Fruit fly (Drosophila melanogaster) whole organism, embryonic: ENCODE results near the gene Nse1.

Experiments
- Abd-B ChIP-seq: fragments of 200-800 bp; sonication (Bioruptor generic); optimal IDR thresholded peaks from 2 replicates; lab custom pipeline; 2018; ENCODE audit warnings: missing biosample characterization, mild to moderate bottlenecking, missing genetic modification characterization, moderate library complexity
- Bgb ChIP-seq: fragments of 200-800 bp; sonication (Bioruptor generic); IDR thresholded peaks from 2 replicates; pipeline ENCODE4 v1.3.6; 2022; ENCODE audit warnings: missing biosample characterization, missing genetic modification characterization; ENCODE audit not compliant: partially characterized antibody
- CG10274 ChIP-seq: fragments of 200-800 bp; sonication (Bioruptor generic); optimal IDR thresholded peaks from 3 replicates; lab custom pipeline; 2017; ENCODE audit warnings: missing biosample characterization, mild to moderate bottlenecking, missing genetic modification characterization
- CG10543 ChIP-seq: fragments of 200-800 bp; sonication (Bioruptor generic); optimal IDR thresholded peaks from 3 replicates; lab custom pipeline; 2017; ENCODE audit warnings: missing biosample characterization, mild to moderate bottlenecking, missing genetic modification characterization, moderate library complexity
- CG11247 ChIP-seq: fragments of 200-800 bp; sonication (Bioruptor generic); IDR thresholded peaks from 2 replicates; pipeline ENCODE4 v1.3.6; 2022; ENCODE audit warnings: missing biosample characterization, missing genetic modification characterization
- CG12769 ChIP-seq: fragments of 200-800 bp; sonication (Bioruptor generic); optimal IDR thresholded peaks from 2 replicates; lab custom pipeline; 2019; ENCODE audit warnings: missing biosample characterization, mild to moderate bottlenecking, missing genetic modification characterization, moderate library complexity
- CG13894 ChIP-seq: fragments of 200-800 bp; sonication (Bioruptor generic); optimal IDR thresholded peaks from 3 replicates; lab custom pipeline; 2018; ENCODE audit warnings: missing biosample characterization, mild to moderate bottlenecking, missing genetic modification characterization, moderate library complexity
- CG14441 ChIP-seq: fragments of 200-800 bp; sonication (Bioruptor generic); IDR thresholded peaks from 2 replicates; pipeline ENCODE4 v1.3.6; 2022; ENCODE audit warnings: missing biosample characterization, missing genetic modification characterization
- CG15479 ChIP-seq: fragments of 200-800 bp; sonication (Bioruptor generic); optimal IDR thresholded peaks from 3 replicates; lab custom pipeline; 2019; ENCODE audit warnings: missing biosample characterization, mild to moderate bottlenecking, missing genetic modification characterization, moderate library complexity
- CG15696 ChIP-seq: fragments of 200-800 bp; sonication (Bioruptor generic); optimal IDR thresholded peaks from 2 replicates; lab custom pipeline; 2019; ENCODE audit warnings: missing biosample characterization, mild to moderate bottlenecking, missing genetic modification characterization, moderate library complexity
- CG17385 ChIP-seq: fragments of 200-800 bp; sonication (Bioruptor generic); optimal IDR thresholded peaks from 3 replicates; lab custom pipeline; 2018; ENCODE audit warnings: missing biosample characterization, mild to moderate bottlenecking, missing genetic modification characterization
- CG2199 ChIP-seq: fragments of 200-800 bp; sonication (Bioruptor generic); IDR thresholded peaks from 3 replicates; pipeline ENCODE4 v1.3.6; 2022; ENCODE audit warnings: missing biosample characterization, missing genetic modification characterization
- CG32772 ChIP-seq: fragments of 200-800 bp; sonication (Bioruptor generic); IDR thresholded peaks from 2 replicates; pipeline ENCODE4 v1.3.6; 2022; ENCODE audit warnings: missing biosample characterization, missing genetic modification characterization
- CG4360 ChIP-seq: fragments of 200-800 bp; sonication (Bioruptor generic); IDR thresholded peaks from 2 replicates; pipeline ENCODE4 v1.3.6; 2022; ENCODE audit warnings: missing biosample characterization, missing genetic modification characterization
- CG6175 ChIP-seq: fragments of 200-800 bp; sonication (Bioruptor generic); IDR thresholded peaks from 3 replicates; pipeline ENCODE4 v1.3.6; 2022; ENCODE audit warnings: missing biosample characterization, missing genetic modification characterization
- CG6791 ChIP-seq: fragments of 200-800 bp; sonication (Bioruptor generic); IDR thresholded peaks from 3 replicates; pipeline ENCODE4 v1.3.6; 2022; ENCODE audit warnings: missing biosample characterization, missing genetic modification characterization; ENCODE audit not compliant: partially characterized antibody
- CG6854 ChIP-seq: fragments of 200-800 bp; sonication (Bioruptor generic); optimal IDR thresholded peaks from 3 replicates; lab custom pipeline; 2017; ENCODE audit warnings: missing biosample characterization, mild to moderate bottlenecking, missing genetic modification characterization
- CG7271 ChIP-seq: fragments of 200-800 bp; sonication (Bioruptor generic); optimal IDR thresholded peaks from 2 replicates; lab custom pipeline; 2018; ENCODE audit warnings: missing biosample characterization, mild to moderate bottlenecking, missing genetic modification characterization, moderate library complexity
- CG8388 ChIP-seq: fragments of 200-800 bp; sonication (Bioruptor generic); optimal IDR thresholded peaks from 2 replicates; lab custom pipeline; 2019; ENCODE audit warnings: missing biosample characterization, mild to moderate bottlenecking, missing genetic modification characterization, moderate library complexity
- CHES-1-like ChIP-seq: fragments of 200-800 bp; sonication (Bioruptor generic); optimal IDR thresholded peaks from 2 replicates; lab custom pipeline; 2016; ENCODE audit warnings: missing biosample characterization, missing genetic modification characterization
- CTCF ChIP-seq: fragments of 200-800 bp; sonication (Bioruptor generic); optimal IDR thresholded peaks from 2 replicates; lab custom pipeline; 2017; ENCODE audit warnings: missing biosample characterization, mild to moderate bottlenecking, missing genetic modification characterization, moderate library complexity
- H2.0 ChIP-seq: fragments of 200-800 bp; sonication (Bioruptor generic); IDR thresholded peaks from 2 replicates; pipeline ENCODE4 v1.3.6; 2022; ENCODE audit warnings: missing biosample characterization, missing genetic modification characterization
- HHEX ChIP-seq: fragments of 200-800 bp; sonication (Bioruptor generic); optimal IDR thresholded peaks from 3 replicates; lab custom pipeline; 2017; ENCODE audit warnings: missing biosample characterization, mild to moderate bottlenecking, missing genetic modification characterization, missing genetic modification reagents
- Hand ChIP-seq: fragments of 200-800 bp; sonication (Bioruptor generic); optimal IDR thresholded peaks from 2 replicates; lab custom pipeline; 2017; ENCODE audit warnings: mild to moderate bottlenecking, missing biosample characterization, missing genetic modification reagents, missing genetic modification characterization
- Hr78 ChIP-seq, 2 experiments: fragments of 200-800 bp in 1 of 2; fragments of >200 bp in 1 of 2; sonication (Bioruptor generic) in 1 of 2; optimal IDR thresholded peaks; 2 replicates each; lab custom pipeline; 2017 to 2019; ENCODE audit warnings: missing biosample characterization in 2 of 2, missing genetic modification characterization in 2 of 2, mild to moderate bottlenecking in 1 of 2, moderate library complexity in 1 of 2
- Sin3A ChIP-seq: fragments of >200 bp; optimal IDR thresholded peaks from 2 replicates; lab custom pipeline; 2018
- Spps ChIP-seq: fragments of 200-800 bp; sonication (Bioruptor generic); optimal IDR thresholded peaks from 2 replicates; lab custom pipeline; 2018; ENCODE audit warnings: missing biosample characterization, mild to moderate bottlenecking, missing genetic modification characterization
- TFAM ChIP-seq: fragments of 200-800 bp; sonication (Bioruptor generic); optimal IDR thresholded peaks from 2 replicates; lab custom pipeline; 2017; ENCODE audit warnings: missing biosample characterization, missing genetic modification characterization, inconsistent platforms
- ab ChIP-seq: fragments of 200-800 bp; sonication (Bioruptor generic); optimal IDR thresholded peaks from 2 replicates; lab custom pipeline; 2016; ENCODE audit warnings: missing biosample characterization, missing genetic modification characterization
- cato ChIP-seq: fragments of 200-800 bp; sonication (Bioruptor generic); optimal IDR thresholded peaks from 2 replicates; lab custom pipeline; 2016; ENCODE audit warnings: missing biosample characterization, missing genetic modification characterization, borderline replicate concordance
- danr ChIP-seq: fragments of 200-800 bp; sonication (Bioruptor generic); IDR thresholded peaks from 2 replicates; pipeline ENCODE4 v1.3.6; 2022; ENCODE audit warnings: missing biosample characterization, missing genetic modification characterization
- en ChIP-seq: fragments of 200-800 bp; sonication (Bioruptor generic); optimal IDR thresholded peaks from 2 replicates; lab custom pipeline; 2016; ENCODE audit warnings: missing biosample characterization, missing genetic modification characterization
- esg ChIP-seq: fragments of 200-800 bp; sonication (Bioruptor generic); conservative IDR thresholded peaks from 2 replicates; pipeline ENCODE4 v1.3.6; 2022; ENCODE audit warnings: missing biosample characterization, missing genetic modification characterization
- eyg ChIP-seq: fragments of 200-800 bp; sonication (Bioruptor generic); optimal IDR thresholded peaks from 3 replicates; lab custom pipeline; 2016; ENCODE audit warnings: missing biosample characterization, missing genetic modification characterization
- fd3F ChIP-seq: fragments of 200-800 bp; sonication (Bioruptor generic); optimal IDR thresholded peaks from 2 replicates; lab custom pipeline; 2018; ENCODE audit warnings: missing biosample characterization, mild to moderate bottlenecking, missing genetic modification characterization, moderate library complexity
- insv ChIP-seq, 2 experiments: fragments of 200-800 bp; sonication (Bioruptor generic); optimal IDR thresholded peaks; 3 replicates each; lab custom pipeline; 2016 to 2018; ENCODE audit warnings: missing biosample characterization in 2 of 2, missing genetic modification characterization in 2 of 2
- jigr1 ChIP-seq: fragments of 200-800 bp; sonication (Bioruptor generic); IDR thresholded peaks from 3 replicates; pipeline ENCODE4 v1.3.6; 2022; ENCODE audit warnings: missing biosample characterization, missing genetic modification characterization
- klu ChIP-seq: fragments of 200-800 bp; sonication (Bioruptor generic); IDR thresholded peaks from 2 replicates; pipeline ENCODE4 v1.3.6; 2022; ENCODE audit warnings: missing biosample characterization, missing genetic modification characterization
- nerfin-2 ChIP-seq: fragments of 200-800 bp; sonication (Bioruptor generic); IDR thresholded peaks from 2 replicates; pipeline ENCODE4 v1.3.6; 2022; ENCODE audit warnings: missing biosample characterization, missing genetic modification characterization; ENCODE audit not compliant: partially characterized antibody
- oc ChIP-seq: fragments of 200-800 bp; sonication (Bioruptor generic); optimal IDR thresholded peaks from 2 replicates; lab custom pipeline; 2018; ENCODE audit warnings: missing biosample characterization, mild to moderate bottlenecking, missing genetic modification characterization, moderate library complexity
- peb ChIP-seq: fragments of 200-800 bp; sonication (Bioruptor generic); IDR thresholded peaks from 2 replicates; pipeline ENCODE4 v1.3.6; 2022; ENCODE audit warnings: missing biosample characterization, missing genetic modification characterization
- repo ChIP-seq: fragments of 200-800 bp; sonication (Bioruptor generic); optimal IDR thresholded peaks from 2 replicates; lab custom pipeline; 2016; ENCODE audit warnings: missing biosample characterization, missing genetic modification characterization
- sd ChIP-seq: fragments of 200-800 bp; sonication (Bioruptor generic); optimal IDR thresholded peaks from 3 replicates; lab custom pipeline; 2018; ENCODE audit warnings: missing biosample characterization, mild to moderate bottlenecking, missing genetic modification characterization, moderate library complexity
- slou ChIP-seq: fragments of 200-800 bp; sonication (Bioruptor generic); optimal IDR thresholded peaks from 3 replicates; lab custom pipeline; 2016; ENCODE audit warnings: missing biosample characterization, missing genetic modification characterization
- sob ChIP-seq: fragments of 200-800 bp; sonication (Bioruptor generic); IDR thresholded peaks from 2 replicates; pipeline ENCODE4 v1.3.6; 2022; ENCODE audit warnings: missing biosample characterization, missing genetic modification characterization
- tll ChIP-seq, 2 experiments: fragments of 200-800 bp in 1 of 2; fragments of >200 bp in 1 of 2; sonication (Bioruptor generic) in 1 of 2; optimal IDR thresholded peaks; 2 replicates each; lab custom pipeline; 2017 to 2019; ENCODE audit warnings: missing biosample characterization in 2 of 2, missing genetic modification characterization in 2 of 2, mild to moderate bottlenecking in 1 of 2, moderate library complexity in 1 of 2
- wek ChIP-seq: fragments of 200-800 bp; sonication (Bioruptor generic); optimal IDR thresholded peaks from 3 replicates; lab custom pipeline; 2018; ENCODE audit warnings: missing biosample characterization, mild to moderate bottlenecking, missing genetic modification characterization, moderate library complexity
- wor ChIP-seq: fragments of 200-800 bp; sonication (Bioruptor generic); IDR thresholded peaks from 2 replicates; pipeline ENCODE4 v1.3.6; 2022; ENCODE audit warnings: missing biosample characterization, missing genetic modification characterization

The Nse1 gene

dm6 chr2L:6673211-6674012, 4.0 kb downstream of the Nse1 start, which contains the start of gene Spn27A (continued):
- TF ChIP-seq jigr1 (GFP tag; lab: Robert Waterston, UW) = no peak
- TF ChIP-seq CG15479 (GFP tag; lab: Kevin White, UChicago) = no peak
- peak; percentile 59 for TF ChIP-seq CHES-1-like (GFP tag; lab: Kevin White, UChicago)
- 0 out of 2 replicates have a peak, but pooled peaks have one; percentile 21 for TF ChIP-seq CG11247 (GFP tag; lab: Robert Waterston, UW)
- TF ChIP-seq Abd-B (GFP tag; lab: Kevin White, UChicago) = peak; percentile 59
- TF ChIP-seq CG32772 (GFP tag; lab: Robert Waterston, UW) = peak; percentile 39; the same call in 1 of the 2 replicates
- TF ChIP-seq CG10543 (GFP tag; lab: Kevin White, UChicago) = peak; percentile 23
- TF ChIP-seq CG4360 (GFP tag; lab: Robert Waterston, UW) = peak; percentile 5; the same call in 1 of the 2 replicates
- no peak for TF ChIP-seq CG15696 (tag; lab: Kevin White, UChicago)
- no peak for TF ChIP-seq TFAM (GFP tag; lab: Kevin White, UChicago)
- TF ChIP-seq danr (GFP tag; lab: Robert Waterston, UW) = no peak
- TF ChIP-seq repo (GFP tag; lab: Kevin White, UChicago) = peak; percentile 1
- TF ChIP-seq eyg (GFP tag; lab: Kevin White, UChicago) = peak; percentile 1
- peak; percentile 51 for TF ChIP-seq slou (GFP tag; lab: Kevin White, UChicago)
- TF ChIP-seq insv (GFP tag; optimal IDR thresholded peaks at IDR 0.05; lab: Kevin White, UChicago) = peak in 1 of 2 experiments; percentile 32
- 0 out of 2 replicates have a peak, but pooled peaks have one; percentile 14 for TF ChIP-seq CG14441 (GFP tag; lab: Robert Waterston, UW)
- TF ChIP-seq CTCF (GFP tag; lab: Kevin White, UChicago) = peak; percentile 31
- no peak for TF ChIP-seq klu (GFP tag; lab: Robert Waterston, UW)
- no peak for TF ChIP-seq CG2199 (GFP tag; lab: Robert Waterston, UW)
- peak; percentile 36 for TF ChIP-seq Spps (tag; lab: Kevin White, UChicago)
- no peak for TF ChIP-seq Hr78 (GFP tag; optimal IDR thresholded peaks at IDR 0.05; lab: Kevin White, UChicago)
- no peak for TF ChIP-seq CG6791
- no peak for TF ChIP-seq CG10274 (GFP tag; lab: Kevin White, UChicago)
- no peak for TF ChIP-seq ab (GFP tag; lab: Kevin White, UChicago)
- TF ChIP-seq CG17385 (GFP tag; lab: Kevin White, UChicago) = peak; percentile 56
- peak; percentile 30; the same call in 1 of the 2 replicates for TF ChIP-seq Bgb (GFP tag; lab: Robert Waterston, UW)
- peak; percentile 60 for TF ChIP-seq HHEX (GFP tag; lab: Kevin White, UChicago)
- no peak for TF ChIP-seq H2.0 (GFP tag; lab: Robert Waterston, UW)
- peak; percentile 3 for TF ChIP-seq CG12769 (tag; lab: Kevin White, UChicago)
- no peak for TF ChIP-seq sd
- TF ChIP-seq en (GFP tag; lab: Kevin White, UChicago) = peak; percentile 19
- no peak; the same call in 1 of the 2 replicates for TF ChIP-seq wor (GFP tag; lab: Robert Waterston, UW)
- peak; percentile 49 for TF ChIP-seq CG8388 (GFP tag; lab: Kevin White, UChicago)
- no peak for TF ChIP-seq Hand
- TF ChIP-seq cato = no peak
- no peak for TF ChIP-seq peb
- peak; percentile 25 for TF ChIP-seq Sin3A
- TF ChIP-seq wek = no peak
- 0 out of 2 replicates have a peak, but pooled peaks have one; percentile 35 for TF ChIP-seq sob (GFP tag; lab: Robert Waterston, UW)
- peak; percentile 15 for TF ChIP-seq CG13894
- TF ChIP-seq fd3F (GFP tag; lab: Kevin White, UChicago) = peak; percentile 27
- TF ChIP-seq CG7271 (tag; lab: Kevin White, UChicago) = no peak
- TF ChIP-seq oc (tag; lab: Kevin White, UChicago) = peak; percentile 66
- no peak for TF ChIP-seq CG6854 (GFP tag; lab: Kevin White, UChicago)
- TF ChIP-seq esg (GFP tag; lab: Robert Waterston, UW) = no peak; the same call in 1 of the 2 replicates
- no peak for TF ChIP-seq tll (GFP tag; optimal IDR thresholded peaks at IDR 0.05; lab: Kevin White, UChicago)
- no peak for TF ChIP-seq nerfin-2 (GFP tag; lab: Robert Waterston, UW)
- no peak; the same call in 2 of the 3 replicates for TF ChIP-seq CG6175 (GFP tag; lab: Robert Waterston, UW)
